Fruit fly (Drosophila melanogaster) whole organism, embryonic: ENCODE data around the gene Dlic.

ENCODE experiments used
- Abd-B ChIP-seq: fragments of 200-800 bp; sonication (Bioruptor generic); optimal IDR thresholded peaks from 2 replicates; lab custom pipeline; 2018; ENCODE audit warnings: missing biosample characterization, mild to moderate bottlenecking, missing genetic modification characterization, moderate library complexity
- B-H1 ChIP-seq: fragments of 200-800 bp; sonication (Bioruptor generic); IDR thresholded peaks from 3 replicates; pipeline ENCODE4 v1.3.6; 2022; ENCODE audit warnings: missing biosample characterization, missing genetic modification characterization
- Bteb2 ChIP-seq: fragments of 200-800 bp; sonication (Bioruptor generic); optimal IDR thresholded peaks from 2 replicates; lab custom pipeline; 2016; ENCODE audit warnings: missing biosample characterization, missing genetic modification characterization
- CG10147 ChIP-seq: fragments of 200-800 bp; sonication (Bioruptor generic); optimal IDR thresholded peaks from 2 replicates; lab custom pipeline; 2019; ENCODE audit warnings: missing biosample characterization, mild to moderate bottlenecking, missing genetic modification characterization, moderate library complexity
- CG10209 ChIP-seq: fragments of 200-800 bp; sonication (Bioruptor generic); optimal IDR thresholded peaks from 3 replicates; lab custom pipeline; 2017; ENCODE audit warnings: missing biosample characterization, mild to moderate bottlenecking, missing genetic modification characterization, missing genetic modification reagents
- CG1024 ChIP-seq: fragments of 200-800 bp; sonication (Bioruptor generic); IDR thresholded peaks from 2 replicates; pipeline ENCODE4 v1.3.6; 2022; ENCODE audit warnings: missing biosample characterization, missing genetic modification characterization
- CG11723 ChIP-seq: fragments of 200-800 bp; sonication (Bioruptor generic); optimal IDR thresholded peaks from 2 replicates; lab custom pipeline; 2017; ENCODE audit warnings: missing biosample characterization, mild to moderate bottlenecking, missing genetic modification characterization
- CG12299 ChIP-seq: fragments of 200-800 bp; sonication (Bioruptor generic); optimal IDR thresholded peaks from 2 replicates; lab custom pipeline; 2018; ENCODE audit warnings: missing biosample characterization, mild to moderate bottlenecking, missing genetic modification characterization
- CG12659 ChIP-seq: fragments of 200-800 bp; sonication (Bioruptor generic); optimal IDR thresholded peaks from 3 replicates; lab custom pipeline; 2017; ENCODE audit warnings: mild to moderate bottlenecking, missing biosample characterization, missing genetic modification reagents, missing genetic modification characterization
- CG14710 ChIP-seq: fragments of 200-800 bp; sonication (Bioruptor generic); optimal IDR thresholded peaks from 3 replicates; lab custom pipeline; 2019; ENCODE audit warnings: missing biosample characterization, mild to moderate bottlenecking, missing genetic modification characterization, moderate library complexity
- CG1529 ChIP-seq: fragments of 200-800 bp; sonication (Bioruptor generic); optimal IDR thresholded peaks from 3 replicates; lab custom pipeline; 2018; ENCODE audit warnings: missing biosample characterization, missing genetic modification characterization
- CG17186 ChIP-seq: fragments of 200-800 bp; sonication (Bioruptor generic); optimal IDR thresholded peaks from 3 replicates; lab custom pipeline; 2017; ENCODE audit warnings: missing biosample characterization, missing genetic modification reagents, missing genetic modification characterization
- CG18619 ChIP-seq: fragments of 200-800 bp; sonication (Bioruptor generic); optimal IDR thresholded peaks from 3 replicates; lab custom pipeline; 2017; ENCODE audit warnings: missing biosample characterization, mild to moderate bottlenecking, missing genetic modification characterization
- CG2875 ChIP-seq: fragments of 200-800 bp; sonication (Bioruptor generic); optimal IDR thresholded peaks from 2 replicates; lab custom pipeline; 2017; ENCODE audit warnings: missing biosample characterization, mild to moderate bottlenecking, missing genetic modification characterization, missing genetic modification reagents
- CG2889 ChIP-seq: fragments of 200-800 bp; sonication (Bioruptor generic); IDR thresholded peaks from 3 replicates; pipeline ENCODE4 v1.3.6; 2022; ENCODE audit warnings: missing biosample characterization, missing genetic modification characterization
- CG31224 ChIP-seq: fragments of 200-800 bp; sonication (Bioruptor generic); IDR thresholded peaks from 2 replicates; pipeline ENCODE4 v1.3.6; 2022; ENCODE audit warnings: missing biosample characterization, missing genetic modification characterization
- CG31388 ChIP-seq: fragments of 200-800 bp; sonication (Bioruptor generic); optimal IDR thresholded peaks from 2 replicates; lab custom pipeline; 2016; ENCODE audit warnings: missing biosample characterization, missing genetic modification characterization
- CG33213 ChIP-seq: fragments of 200-800 bp; sonication (Bioruptor generic); optimal IDR thresholded peaks from 3 replicates; lab custom pipeline; 2016; ENCODE audit warnings: missing biosample characterization, missing genetic modification characterization
- CG42726 ChIP-seq: fragments of 200-800 bp; sonication (Bioruptor generic); IDR thresholded peaks from 2 replicates; pipeline ENCODE4 v1.3.6; 2022; ENCODE audit warnings: missing biosample characterization, missing genetic modification characterization; ENCODE audit not compliant: partially characterized antibody
- CG4328 ChIP-seq: fragments of 200-800 bp; sonication (Bioruptor generic); optimal IDR thresholded peaks from 3 replicates; lab custom pipeline; 2017; ENCODE audit warnings: missing biosample characterization, missing genetic modification reagents, missing genetic modification characterization
- CG6654 ChIP-seq: fragments of 200-800 bp; sonication (Bioruptor generic); optimal IDR thresholded peaks from 2 replicates; lab custom pipeline; 2017; ENCODE audit warnings: missing biosample characterization, mild to moderate bottlenecking, missing genetic modification characterization
- CG8924 ChIP-seq: fragments of 200-800 bp; optimal IDR thresholded peaks from 3 replicates; lab custom pipeline; 2019; ENCODE audit warnings: missing biosample characterization, mild to moderate bottlenecking, missing genetic modification characterization, moderate library complexity
- CG9932 ChIP-seq: fragments of 200-800 bp; sonication (Bioruptor generic); IDR thresholded peaks from 2 replicates; pipeline ENCODE4 v1.3.6; 2022; ENCODE audit warnings: missing biosample characterization, missing genetic modification characterization
- Chrac-16 ChIP-seq: fragments of 200-800 bp; sonication (Bioruptor generic); optimal IDR thresholded peaks from 3 replicates; lab custom pipeline; 2016; ENCODE audit warnings: missing biosample characterization, missing genetic modification characterization
- Dad ChIP-seq: fragments of 200-800 bp; sonication (Bioruptor generic); optimal IDR thresholded peaks from 3 replicates; lab custom pipeline; 2016; ENCODE audit warnings: missing biosample characterization, missing genetic modification characterization
- Dfd ChIP-seq, 2 experiments: fragments of >200 bp; optimal IDR thresholded peaks; 2 replicates each; lab custom pipeline; 2017; ENCODE audit warnings: missing biosample characterization in 2 of 2, missing genetic modification characterization in 2 of 2
- E2f1 ChIP-seq: fragments of 200-800 bp; sonication (Bioruptor generic); IDR thresholded peaks from 2 replicates; pipeline ENCODE4 v1.3.6; 2022; ENCODE audit warnings: missing biosample characterization, missing genetic modification characterization
- ERR ChIP-seq: fragments of 200-800 bp; sonication (Bioruptor generic); optimal IDR thresholded peaks from 2 replicates; lab custom pipeline; 2016; ENCODE audit warnings: missing biosample characterization, missing genetic modification characterization
- Lim3 ChIP-seq: fragments of 200-800 bp; sonication (Bioruptor generic); IDR thresholded peaks from 2 replicates; pipeline ENCODE4 v1.3.6; 2022; ENCODE audit warnings: missing biosample characterization, missing genetic modification characterization
- Rx ChIP-seq: fragments of 200-800 bp; sonication (Bioruptor generic); IDR thresholded peaks from 2 replicates; pipeline ENCODE4 v1.3.6; 2022; ENCODE audit warnings: missing biosample characterization, missing genetic modification characterization
- Side ChIP-seq: fragments of 200-800 bp; sonication (Bioruptor generic); optimal IDR thresholded peaks from 2 replicates; lab custom pipeline; 2016; ENCODE audit warnings: missing biosample characterization, missing genetic modification characterization
- TFAM ChIP-seq: fragments of 200-800 bp; sonication (Bioruptor generic); optimal IDR thresholded peaks from 2 replicates; lab custom pipeline; 2017; ENCODE audit warnings: missing biosample characterization, missing genetic modification characterization, inconsistent platforms
- YL-1 ChIP-seq: fragments of 200-800 bp; sonication (Bioruptor generic); optimal IDR thresholded peaks from 3 replicates; lab custom pipeline; 2017; ENCODE audit warnings: missing biosample characterization, mild to moderate bottlenecking, missing genetic modification characterization
- ase ChIP-seq: fragments of 200-800 bp; sonication (Bioruptor generic); IDR thresholded peaks from 3 replicates; pipeline ENCODE4 v1.3.6; 2022; ENCODE audit warnings: missing biosample characterization, missing genetic modification characterization
- btn ChIP-seq: fragments of 200-800 bp; sonication (Bioruptor generic); optimal IDR thresholded peaks from 2 replicates; lab custom pipeline; 2016; ENCODE audit warnings: missing biosample characterization, missing genetic modification characterization
- dpn ChIP-seq, 2 experiments: fragments of 200-800 bp; sonication (Bioruptor generic); optimal IDR thresholded peaks; 3 replicates each; lab custom pipeline; 2016; ENCODE audit warnings: missing biosample characterization in 2 of 2, missing genetic modification characterization in 2 of 2
- ems ChIP-seq: fragments of 200-800 bp; sonication (Bioruptor generic); optimal IDR thresholded peaks from 3 replicates; lab custom pipeline; 2016; ENCODE audit warnings: missing biosample characterization, missing genetic modification characterization
- en ChIP-seq: fragments of 200-800 bp; sonication (Bioruptor generic); optimal IDR thresholded peaks from 2 replicates; lab custom pipeline; 2016; ENCODE audit warnings: missing biosample characterization, missing genetic modification characterization
- exex ChIP-seq: fragments of 200-800 bp; sonication (Bioruptor generic); optimal IDR thresholded peaks from 4 replicates; lab custom pipeline; 2018; ENCODE audit warnings: missing biosample characterization, mild to moderate bottlenecking, missing genetic modification characterization, moderate library complexity
- fd96Cb ChIP-seq: fragments of 200-800 bp; sonication (Bioruptor generic); optimal IDR thresholded peaks from 2 replicates; lab custom pipeline; 2018; ENCODE audit warnings: missing biosample characterization, mild to moderate bottlenecking, missing genetic modification characterization, moderate library complexity
- gro ChIP-seq: fragments of 200-800 bp; sonication (Bioruptor generic); optimal IDR thresholded peaks from 2 replicates; lab custom pipeline; 2016; ENCODE audit warnings: missing biosample characterization, missing genetic modification characterization
- gt ChIP-seq: fragments of 200-800 bp; sonication (Bioruptor generic); IDR thresholded peaks from 2 replicates; pipeline ENCODE4 v1.3.6; 2022; ENCODE audit warnings: missing biosample characterization, missing genetic modification characterization
- jing ChIP-seq: fragments of 200-800 bp; sonication (Bioruptor generic); optimal IDR thresholded peaks from 2 replicates; lab custom pipeline; 2018; ENCODE audit warnings: missing biosample characterization, mild to moderate bottlenecking, missing genetic modification characterization
- lilli ChIP-seq: fragments of 200-800 bp; sonication (Bioruptor generic); optimal IDR thresholded peaks from 3 replicates; lab custom pipeline; 2016; ENCODE audit warnings: missing biosample characterization, missing genetic modification characterization
- lola ChIP-seq, 3 experiments: fragments of >200 bp in 2 of 3; fragments of 200-800 bp in 1 of 3; sonication (Bioruptor generic) in 1 of 3; optimal IDR thresholded peaks; 2 replicates each; lab custom pipeline; 2017 to 2019; ENCODE audit warnings: missing biosample characterization in 3 of 3, missing genetic modification characterization in 3 of 3, mild to moderate bottlenecking in 1 of 3, moderate library complexity in 1 of 3
- ro ChIP-seq: fragments of 200-800 bp; sonication (Bioruptor generic); IDR thresholded peaks from 2 replicates; pipeline ENCODE4 v1.3.6; 2022; ENCODE audit warnings: missing biosample characterization, missing genetic modification characterization
- scrt ChIP-seq: fragments of 200-800 bp; sonication (Bioruptor generic); optimal IDR thresholded peaks from 2 replicates; lab custom pipeline; 2018; ENCODE audit warnings: missing biosample characterization, mild to moderate bottlenecking, missing genetic modification characterization, moderate library complexity
- sna ChIP-seq: fragments of 200-800 bp; sonication (Bioruptor generic); IDR thresholded peaks from 2 replicates; pipeline ENCODE4 v1.3.6; 2022; ENCODE audit warnings: missing biosample characterization, missing genetic modification characterization; ENCODE audit not compliant: partially characterized antibody
- stc ChIP-seq: fragments of 200-800 bp; sonication (Bioruptor generic); IDR thresholded peaks from 2 replicates; pipeline ENCODE4 v1.3.6; 2022; ENCODE audit warnings: missing biosample characterization, missing genetic modification characterization
- vfl ChIP-seq: fragments of 200-800 bp; sonication (Bioruptor generic); optimal IDR thresholded peaks from 2 replicates; lab custom pipeline; 2016; ENCODE audit warnings: missing biosample characterization, missing genetic modification characterization

The Dlic gene

DNA sequence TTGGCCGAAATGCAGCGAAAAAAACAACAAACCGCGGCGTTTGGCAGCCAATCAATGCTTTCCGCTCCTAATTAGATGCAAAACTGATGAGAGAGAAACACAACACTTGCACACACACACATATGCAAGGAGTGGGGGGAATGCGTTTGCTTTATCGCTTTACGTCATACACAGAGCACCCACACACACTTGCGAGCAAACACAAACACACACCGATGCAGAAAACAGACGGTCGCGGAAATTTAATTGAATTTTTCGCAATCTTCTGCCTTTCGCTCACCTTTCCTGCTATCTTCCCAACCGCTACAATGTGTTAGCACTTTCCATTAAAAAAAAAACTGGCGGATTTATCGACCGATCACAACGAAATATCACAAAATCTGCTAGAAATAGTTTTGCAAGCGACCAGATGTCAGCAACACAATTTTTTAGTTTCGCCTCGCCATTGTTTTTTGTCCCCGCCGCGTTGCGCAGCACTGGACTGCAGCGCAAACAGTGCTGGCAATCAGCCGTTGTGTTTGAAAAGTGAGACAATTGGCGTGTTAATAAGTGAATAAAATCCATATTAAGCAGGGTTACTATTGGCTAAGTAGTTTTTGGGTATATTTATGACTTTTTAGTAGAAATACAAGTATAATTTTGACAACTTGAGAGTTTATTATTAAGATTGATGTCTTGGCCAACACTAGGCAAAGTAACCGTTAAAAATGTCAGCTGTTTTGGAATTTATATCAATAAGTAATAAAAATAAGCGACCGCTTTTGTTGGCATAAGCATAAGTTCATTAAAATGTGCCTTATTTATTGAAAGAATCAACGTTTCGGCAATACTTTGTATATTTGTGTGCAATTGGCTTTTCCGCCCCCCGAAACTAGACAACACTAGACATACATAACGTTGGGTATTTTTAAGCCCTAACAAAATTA lies 17.4 kb upstream of the Dlic start, which contains the start of gene Klp10A (continued):
- TF ChIP-seq CG6654 (no peak), ERR (GFP tag; lab: Kevin White, UChicago) (no peak), CG1024 (GFP tag; lab: Robert Waterston, UW) (no peak), CG10147 (no peak), E2f1 (no peak), Abd-B (GFP tag; lab: Kevin White, UChicago) (no peak), gt (GFP tag; lab: Robert Waterston, UW) (no peak), CG14710 (tag; lab: Kevin White, UChicago) (no peak), Dfd (GFP tag; optimal IDR thresholded peaks at IDR 0.05; lab: Kevin White, UChicago) (no peak), sna (GFP tag; lab: Robert Waterston, UW) (no peak), exex (tag; lab: Kevin White, UChicago) (no peak), lola (GFP tag; optimal IDR thresholded peaks at IDR 0.05; lab: Kevin White, UChicago) (no peak), jing (GFP tag; lab: Kevin White, UChicago) (no peak), YL-1 (no peak), CG18619 (GFP tag; lab: Kevin White, UChicago) (no peak), en (GFP tag; lab: Kevin White, UChicago) (no peak), Dad (GFP tag; lab: Kevin White, UChicago) (no peak), CG11723 (GFP tag; lab: Kevin White, UChicago) (peak; percentile 22), gro (GFP tag; lab: Kevin White, UChicago) (peak; percentile 31), Chrac-16 (GFP tag; lab: Kevin White, UChicago) (peak; percentile 24), CG31388 (GFP tag; lab: Kevin White, UChicago) (no peak), Lim3 (GFP tag; lab: Robert Waterston, UW) (no peak), lilli (GFP tag; lab: Kevin White, UChicago) (peak; percentile 28), CG31224 (no peak), CG12299 (tag; lab: Kevin White, UChicago) (no peak), CG4328 (no peak), CG8924 (tag; lab: Kevin White, UChicago) (no peak), stc (GFP tag; lab: Robert Waterston, UW) (no peak), CG17186 (GFP tag; lab: Kevin White, UChicago) (peak; percentile 47), ase (GFP tag; lab: Robert Waterston, UW) (no peak), CG2875 (GFP tag; lab: Kevin White, UChicago) (no peak), CG33213 (GFP tag; lab: Kevin White, UChicago) (no peak), CG12659 (GFP tag; lab: Kevin White, UChicago) (no peak), CG2889 (GFP tag; lab: Robert Waterston, UW) (no peak), Side (GFP tag; lab: Kevin White, UChicago) (peak; percentile 18), B-H1 (GFP tag; lab: Robert Waterston, UW) (no peak), TFAM (GFP tag; lab: Kevin White, UChicago) (no peak), CG1529 (no peak), dpn (GFP tag; optimal IDR thresholded peaks at IDR 0.05; lab: Kevin White, UChicago) (peak in 1 of 2 experiments; percentile 35), Rx (GFP tag; lab: Robert Waterston, UW) (0 out of 2 replicates have a peak, but pooled peaks have one; percentile 23), btn (no peak), CG10209 (GFP tag; lab: Kevin White, UChicago) (no peak), CG9932 (GFP tag; lab: Robert Waterston, UW) (peak; percentile 54), fd96Cb (tag; lab: Kevin White, UChicago) (no peak), CG42726 (GFP tag; lab: Robert Waterston, UW) (no peak), ro (GFP tag; lab: Robert Waterston, UW) (no peak), ems (no peak), scrt (no peak), Bteb2 (no peak), vfl (no peak)
